Fruit fly (Drosophila melanogaster): Measurements from ENCODE around the gene PGRP-SB1.

Gene PGRP-SB1

dm6 chr3L:16743906-16744704 is 16.3 kb upstream of the PGRP-SB1 start (continued):
- no peak for TF ChIP-seq sim (GFP tag; IDR thresholded peaks at IDR 0.05)
- no peak for TF ChIP-seq usp (GFP tag; optimal IDR thresholded peaks at IDR 0.05)
- no peak for TF ChIP-seq CG9876 (GFP tag; optimal IDR thresholded peaks at IDR 0.05)
- TF ChIP-seq CG18619 (GFP tag; optimal IDR thresholded peaks at IDR 0.05): no peak
- no peak for TF ChIP-seq CG4360 (GFP tag; IDR thresholded peaks at IDR 0.05)
- no peak for TF ChIP-seq mld (GFP tag; IDR thresholded peaks at IDR 0.05; ENCODE audit: partially characterized antibody)
- no peak for TF ChIP-seq Atf-2 (GFP tag; optimal IDR thresholded peaks at IDR 0.05)
- TF ChIP-seq eve (GFP tag; optimal IDR thresholded peaks at IDR 0.05): peak in 1 of 2 experiments; percentile 32
- TF ChIP-seq repo (GFP tag; optimal IDR thresholded peaks at IDR 0.05): no peak
- TF ChIP-seq peb (GFP tag; IDR thresholded peaks at IDR 0.05): no peak
- TF ChIP-seq Hand (GFP tag; optimal IDR thresholded peaks at IDR 0.05): no peak
- TF ChIP-seq Med (GFP tag): peak; percentile 50
- no peak for TF ChIP-seq CG1529 (GFP tag; optimal IDR thresholded peaks at IDR 0.05)
- TF ChIP-seq CG11456 (GFP tag; IDR thresholded peaks at IDR 0.05): no peak
- TF ChIP-seq Aef1 (GFP tag; IDR thresholded peaks at IDR 0.05): no peak
- no peak for TF ChIP-seq dpn (GFP tag; optimal IDR thresholded peaks at IDR 0.05)
- peak; percentile 56 for TF ChIP-seq HLHmδ (GFP tag; optimal IDR thresholded peaks at IDR 0.05)
- TF ChIP-seq NK7.1 (GFP tag; optimal IDR thresholded peaks at IDR 0.05): no peak
- no peak for TF ChIP-seq CG32532 (GFP tag; IDR thresholded peaks at IDR 0.05)
- TF ChIP-seq Elba2 (GFP tag; optimal IDR thresholded peaks at IDR 0.05): no peak
- peak; percentile 36 for TF ChIP-seq CG2678 (tag; optimal IDR thresholded peaks at IDR 0.05)
- TF ChIP-seq CG3847 (GFP tag; IDR thresholded peaks at IDR 0.05): no peak
- TF ChIP-seq seq (GFP tag; IDR thresholded peaks at IDR 0.05): no peak
- TF ChIP-seq CG2129 (GFP tag; IDR thresholded peaks at IDR 0.05; ENCODE audit: partially characterized antibody): no peak
- no peak for TF ChIP-seq CG2889 (GFP tag; IDR thresholded peaks at IDR 0.05)
- TF ChIP-seq amos (GFP tag; IDR thresholded peaks at IDR 0.05; ENCODE audit: partially characterized antibody): no peak
- no peak for TF ChIP-seq pb (GFP tag; optimal IDR thresholded peaks at IDR 0.05)
- no peak for TF ChIP-seq croc (GFP tag; conservative IDR thresholded peaks at IDR 0.05)
- TF ChIP-seq Xrp1 (GFP tag; IDR thresholded peaks at IDR 0.05): peak; percentile 66
- no peak for TF ChIP-seq bbx (GFP tag; IDR thresholded peaks at IDR 0.05; ENCODE audit: partially characterized antibody)
- peak; percentile 59; the same call in 1 of the 3 replicates for TF ChIP-seq CG2199 (GFP tag; IDR thresholded peaks at IDR 0.05)
- no peak for TF ChIP-seq CG9437 (GFP tag; optimal IDR thresholded peaks at IDR 0.05)
- no peak for TF ChIP-seq Dll (GFP tag; IDR thresholded peaks at IDR 0.05; ENCODE audit: partially characterized antibody)
- TF ChIP-seq Poxn (GFP tag; IDR thresholded peaks at IDR 0.05): no peak
- no peak for TF ChIP-seq HLH4C (GFP tag; IDR thresholded peaks at IDR 0.05; ENCODE audit: partially characterized antibody)
- TF ChIP-seq Nf-YA (GFP tag; IDR thresholded peaks at IDR 0.05): no peak
- no peak for TF ChIP-seq crc (GFP tag; optimal IDR thresholded peaks at IDR 0.05)
- TF ChIP-seq CG15011 (GFP tag; optimal IDR thresholded peaks at IDR 0.05): no peak
- no peak for TF ChIP-seq CG11085 (GFP tag; IDR thresholded peaks at IDR 0.05)
- TF ChIP-seq ash1 (GFP tag; optimal IDR thresholded peaks at IDR 0.05): no peak
- no peak for TF ChIP-seq CG10462 (GFP tag; optimal IDR thresholded peaks at IDR 0.05)
- TF ChIP-seq dmrt99B (tag; optimal IDR thresholded peaks at IDR 0.05): peak; percentile 29
- no peak for TF ChIP-seq Dad (GFP tag; optimal IDR thresholded peaks at IDR 0.05)
- TF ChIP-seq CG1832 (GFP tag; optimal IDR thresholded peaks at IDR 0.05): no peak
- TF ChIP-seq Max (GFP tag; optimal IDR thresholded peaks at IDR 0.05): no peak
- no peak for TF ChIP-seq da (GFP tag; optimal IDR thresholded peaks at IDR 0.05)
- TF ChIP-seq CG7271 (tag; optimal IDR thresholded peaks at IDR 0.05): no peak
- no peak for TF ChIP-seq Mes4 (GFP tag; optimal IDR thresholded peaks at IDR 0.05)
- no peak for TF ChIP-seq disco-r (GFP tag; optimal IDR thresholded peaks at IDR 0.05)
- TF ChIP-seq CG3065 (GFP tag; optimal IDR thresholded peaks at IDR 0.05): no peak
- no peak for TF ChIP-seq CG2875 (GFP tag; optimal IDR thresholded peaks at IDR 0.05)

All from whole organism, embryonic.